Worm (Caenorhabditis elegans): ENCODE results near the gene got-1.2.

DNA sequence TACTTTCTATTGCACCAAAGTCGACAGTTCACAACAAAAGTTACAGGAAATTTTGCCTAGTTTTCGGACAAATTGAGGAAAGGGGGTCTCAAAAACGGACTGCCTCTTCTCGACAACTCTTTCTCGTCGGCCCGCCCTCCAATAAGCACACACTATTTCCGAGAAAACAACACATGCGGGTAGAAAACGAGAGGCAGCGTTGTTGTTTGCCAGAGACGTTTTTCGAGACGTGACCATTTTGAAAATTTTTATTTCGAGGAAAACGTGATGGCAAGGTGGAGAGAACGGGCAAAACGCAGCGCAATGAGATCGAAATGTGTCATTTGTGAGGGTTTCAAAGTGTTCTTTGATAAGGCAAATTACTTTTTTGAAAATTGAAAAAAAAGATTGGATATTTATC, 544 bp upstream of the got-1.2 start:
- TF ChIP-seq aha-1 (tag; optimal IDR thresholded peaks at IDR 0.05) (no peak), zag-1 (tag; optimal IDR thresholded peaks at IDR 0.05) (no peak), skn-1 (tag; optimal IDR thresholded peaks at IDR 0.05) (no peak), nhr-12 (tag; optimal IDR thresholded peaks at IDR 0.05) (no peak), ceh-88 (GFP tag; IDR thresholded peaks at IDR 0.05) (no peak), nhr-237 (tag; optimal IDR thresholded peaks at IDR 0.05) (no peak), lin-13 (GFP tag; optimal IDR thresholded peaks at IDR 0.05) (no peak)

Measured in whole organism, L1 larva.